Worm (Caenorhabditis elegans): ENCODE data around the gene srw-97.

DNA sequence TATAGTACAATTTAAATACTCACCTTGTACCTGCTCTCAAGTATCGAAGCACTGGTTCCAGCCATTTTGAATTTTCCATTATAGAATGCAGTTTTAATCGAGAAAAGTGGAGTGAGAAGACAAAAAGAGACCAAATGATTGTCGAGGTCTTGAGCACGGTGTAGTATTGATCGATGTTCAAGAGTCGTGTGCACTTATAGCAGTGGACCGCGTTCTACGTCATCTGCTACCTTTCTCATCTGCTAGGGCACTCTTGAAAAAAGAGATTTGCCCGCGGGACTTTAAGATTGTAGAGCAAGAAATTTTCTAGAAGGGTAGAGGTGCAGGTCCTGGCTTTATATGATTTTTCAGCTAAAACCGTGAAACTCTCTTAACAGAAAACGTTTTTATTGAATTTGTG, 24.0 kb upstream of the srw-97 start, which contains the start of gene fbxc-21:
- TF ChIP-seq pha-4 (tag; optimal IDR thresholded peaks at IDR 0.05) (no peak), ceh-82 (tag; optimal IDR thresholded peaks at IDR 0.05) (no peak), fos-1 (tag; optimal IDR thresholded peaks at IDR 0.05) (no peak), nhr-67 (tag; optimal IDR thresholded peaks at IDR 0.05) (no peak), ZK546.5 (tag; optimal IDR thresholded peaks at IDR 0.05) (no peak), nhr-11 (tag; optimal IDR thresholded peaks at IDR 0.05) (no peak), lin-39 (tag; optimal IDR thresholded peaks at IDR 0.05) (no peak), egl-27 (tag; optimal IDR thresholded peaks at IDR 0.05) (no peak), nhr-237 (tag; optimal IDR thresholded peaks at IDR 0.05) (no peak), unc-62 (GFP tag; optimal IDR thresholded peaks at IDR 0.05) (no peak)

All from whole organism, L3 larva.